Worm (Caenorhabditis elegans): ENCODE data around the gene srh-68.

- TF ChIP-seq dao-5 (tag; optimal IDR thresholded peaks at IDR 0.05), result no peak
- no peak for TF ChIP-seq W03F9.2 (tag; optimal IDR thresholded peaks at IDR 0.05)
- TF ChIP-seq him-1 (tag; optimal IDR thresholded peaks at IDR 0.05), result no peak
Observed at ce11 chrII:12460602-12461453, 46.3 kb upstream of the srh-68 start, which contains the start of gene tag-280.
